Worm (Caenorhabditis elegans): ENCODE data around the gene aagr-2.

DNA sequence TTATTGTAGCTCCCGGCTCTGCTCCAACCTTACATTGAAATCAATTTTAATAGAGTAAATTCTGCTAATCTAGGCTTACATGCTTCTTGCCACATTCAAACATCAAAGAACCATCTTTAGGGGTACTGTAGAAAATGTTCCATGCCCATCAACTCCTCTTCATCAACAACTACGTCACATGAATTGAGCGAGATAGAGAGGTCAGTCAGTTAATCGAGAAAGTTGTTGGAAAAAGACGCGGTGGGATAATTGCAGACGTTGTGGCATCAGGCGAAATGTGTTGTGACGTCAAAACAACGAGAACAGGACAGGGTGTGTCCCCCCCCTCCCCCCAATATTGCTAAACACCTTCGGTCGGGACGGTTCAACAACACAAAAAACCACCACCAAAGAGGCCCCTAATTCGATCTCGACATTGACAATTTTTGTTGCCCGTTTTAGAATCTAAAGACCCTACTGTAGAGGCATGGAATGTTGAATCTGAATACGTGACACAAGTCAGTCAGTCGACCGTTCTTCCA is 6.5 kb downstream of the aagr-2 start:
- TF ChIP-seq ZK185.1 (tag; optimal IDR thresholded peaks at IDR 0.05; ENCODE audit: poor library complexity, severe bottlenecking) = no peak
- no peak for TF ChIP-seq ztf-28 (GFP tag; IDR thresholded peaks at IDR 0.05)
- TF ChIP-seq unc-62 (GFP tag; optimal IDR thresholded peaks at IDR 0.05) = no peak
- TF ChIP-seq F10E7.11 (tag; optimal IDR thresholded peaks at IDR 0.05) = no peak
- no peak for TF ChIP-seq dpl-1 (GFP tag; optimal IDR thresholded peaks at IDR 0.05)
- TF ChIP-seq Y79H2A.3 (GFP tag; conservative IDR thresholded peaks at IDR 0.05) = no peak

All from whole organism, young adult.